Fruit fly (Drosophila melanogaster) Kc167 (cell line): Measurements from ENCODE around the gene bbx.

Experiments used
- Myc ChIP-seq: fragments of >200 bp; optimal IDR thresholded peaks from 2 replicates; lab custom pipeline; 2017; ENCODE audit warnings: missing external identifiers
- Sin3A ChIP-seq: fragments of >200 bp; optimal IDR thresholded peaks from 2 replicates; lab custom pipeline; 2018; ENCODE audit warnings: missing external identifiers
- h ChIP-seq: fragments of >200 bp; optimal IDR thresholded peaks from 3 replicates; lab custom pipeline; 2018; ENCODE audit warnings: missing external identifiers
- insv ChIP-seq: fragments of >200 bp; optimal IDR thresholded peaks from 3 replicates; lab custom pipeline; 2018; ENCODE audit warnings: missing external identifiers
- psq ChIP-seq: fragments of >200 bp; optimal IDR thresholded peaks from 2 replicates; lab custom pipeline; 2017; ENCODE audit warnings: missing external identifiers
- ttk ChIP-seq: sonication (Bioruptor generic); optimal IDR thresholded peaks from 2 replicates; lab custom pipeline; 2017; ENCODE audit warnings: missing external identifiers

Gene bbx

DNA sequence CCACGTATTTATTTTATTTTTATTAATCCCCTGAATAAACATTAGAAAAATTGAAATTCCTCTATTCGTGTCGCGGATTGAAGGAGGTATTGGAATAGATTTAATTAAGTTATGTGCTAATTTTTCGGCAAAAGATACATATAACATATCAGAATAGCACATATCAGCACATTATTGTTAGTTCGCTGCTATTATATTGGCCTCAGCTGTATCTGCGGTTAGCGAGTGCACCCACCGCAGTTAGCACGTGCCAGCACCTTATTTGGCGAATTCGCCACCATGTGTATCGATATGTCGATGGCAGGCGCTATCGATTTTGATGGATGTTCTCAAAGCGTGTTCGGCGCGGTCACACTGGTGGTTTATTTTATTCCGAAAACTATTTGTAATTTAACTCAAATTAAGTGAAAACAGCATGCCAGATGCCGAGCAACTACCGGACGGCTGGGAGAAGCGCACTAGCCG, 17.8 kb upstream of the bbx start, which contains the start of gene dod:
TSS of gene dod (plus strand) at position 323 of the 465 bp plus-strand sequence.
- TF ChIP-seq Sin3A (no peak), psq (lab: Kevin White, UChicago) (no peak), h (lab: Kevin White, UChicago) (no peak), insv (lab: Kevin White, UChicago) (no peak), Myc (lab: Kevin White, UChicago) (no peak), ttk (lab: Kevin White, UChicago) (no peak)

DNA sequence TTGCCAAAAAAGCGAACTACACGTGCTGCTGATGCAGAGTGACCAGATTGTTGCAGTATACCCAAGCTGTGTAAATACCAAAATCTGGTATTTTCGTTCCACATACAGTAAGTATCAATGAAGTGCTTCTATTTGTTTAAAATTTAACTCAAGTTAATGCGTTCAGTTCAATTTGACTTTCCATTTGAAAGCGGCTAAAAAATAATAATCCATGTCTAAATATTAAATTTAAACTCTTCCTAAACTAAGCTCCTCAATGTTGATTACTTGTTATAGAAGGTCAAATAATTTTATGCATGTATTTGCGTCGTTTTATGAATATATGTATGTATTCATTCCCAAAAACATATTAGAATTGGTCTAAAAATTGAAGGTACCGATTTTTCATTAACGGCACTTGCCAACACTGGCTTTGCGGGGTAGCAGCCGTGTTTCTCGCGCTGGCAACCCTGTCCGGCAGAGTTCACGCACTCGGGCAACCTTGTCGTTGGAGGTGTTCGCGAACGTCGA, 13.0 kb upstream of the bbx start, which contains the start of the genes peng and sol:
TSS of gene peng (minus strand) at position 44 of the 510 bp plus-strand sequence.
TSS of gene sol (plus strand) at position 481 of the 510 bp plus-strand sequence.
- no peak for TF ChIP-seq Myc (lab: Kevin White, UChicago)

DNA sequence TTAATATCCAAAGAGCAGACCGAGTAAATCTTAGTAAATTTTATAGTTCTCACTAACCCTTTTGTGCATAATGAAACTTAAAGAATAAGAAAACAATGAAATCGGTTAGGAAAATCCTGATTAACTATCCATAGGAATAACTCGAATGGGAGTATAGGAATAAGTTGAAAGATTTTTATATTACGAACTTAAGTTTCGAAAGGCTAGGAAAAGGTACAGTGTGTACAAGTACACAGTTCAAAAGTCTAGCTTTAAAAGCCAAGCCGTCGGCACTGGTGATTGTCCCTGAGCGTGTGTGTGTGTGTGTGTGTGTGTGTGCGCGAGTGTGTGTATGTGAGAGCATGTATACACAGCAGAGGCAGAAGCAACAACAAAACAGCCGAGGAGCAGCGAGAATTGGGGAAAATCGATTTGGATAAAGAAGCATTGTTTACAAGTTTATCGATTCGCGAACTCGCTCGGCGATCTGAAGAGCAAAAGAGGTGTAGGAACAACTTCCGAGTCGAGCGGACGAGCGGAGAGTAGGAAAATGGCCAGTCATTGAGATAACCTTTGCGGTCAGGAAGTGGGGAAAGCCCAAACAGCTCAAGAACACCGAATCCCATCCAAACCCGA, 11.5 kb upstream of the bbx start:
- TF ChIP-seq Myc (lab: Kevin White, UChicago) = no peak
- no peak for TF ChIP-seq h (lab: Kevin White, UChicago)
- TF ChIP-seq psq (lab: Kevin White, UChicago) = no peak
- TF ChIP-seq ttk (lab: Kevin White, UChicago) = no peak
- TF ChIP-seq insv (lab: Kevin White, UChicago) = no peak
- no peak for TF ChIP-seq Sin3A

DNA sequence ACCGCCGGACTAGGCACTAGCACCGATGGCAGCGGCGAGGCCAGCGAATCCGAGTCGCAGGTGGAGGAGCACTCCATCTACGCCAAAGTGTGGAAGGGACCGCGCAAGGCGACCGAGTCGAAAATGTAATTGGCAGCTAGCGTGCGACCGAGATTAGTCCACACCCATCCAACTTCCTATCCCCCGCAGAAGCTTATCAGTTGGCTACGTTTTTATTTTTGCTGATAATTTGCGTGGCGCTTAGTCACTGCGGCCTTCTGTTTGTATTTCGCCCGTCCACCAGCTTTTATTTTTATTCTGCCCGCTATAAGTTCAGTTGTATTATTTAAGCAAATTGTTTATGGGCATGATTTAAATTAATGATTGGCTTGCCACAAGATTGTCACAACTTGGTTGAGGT, 9.3 kb upstream of the bbx start:
- TF ChIP-seq Sin3A = no peak
- TF ChIP-seq psq (lab: Kevin White, UChicago) = no peak
- no peak for TF ChIP-seq Myc (lab: Kevin White, UChicago)
- no peak for TF ChIP-seq ttk (lab: Kevin White, UChicago)
- no peak for TF ChIP-seq h (lab: Kevin White, UChicago)
- no peak for TF ChIP-seq insv (lab: Kevin White, UChicago)

DNA sequence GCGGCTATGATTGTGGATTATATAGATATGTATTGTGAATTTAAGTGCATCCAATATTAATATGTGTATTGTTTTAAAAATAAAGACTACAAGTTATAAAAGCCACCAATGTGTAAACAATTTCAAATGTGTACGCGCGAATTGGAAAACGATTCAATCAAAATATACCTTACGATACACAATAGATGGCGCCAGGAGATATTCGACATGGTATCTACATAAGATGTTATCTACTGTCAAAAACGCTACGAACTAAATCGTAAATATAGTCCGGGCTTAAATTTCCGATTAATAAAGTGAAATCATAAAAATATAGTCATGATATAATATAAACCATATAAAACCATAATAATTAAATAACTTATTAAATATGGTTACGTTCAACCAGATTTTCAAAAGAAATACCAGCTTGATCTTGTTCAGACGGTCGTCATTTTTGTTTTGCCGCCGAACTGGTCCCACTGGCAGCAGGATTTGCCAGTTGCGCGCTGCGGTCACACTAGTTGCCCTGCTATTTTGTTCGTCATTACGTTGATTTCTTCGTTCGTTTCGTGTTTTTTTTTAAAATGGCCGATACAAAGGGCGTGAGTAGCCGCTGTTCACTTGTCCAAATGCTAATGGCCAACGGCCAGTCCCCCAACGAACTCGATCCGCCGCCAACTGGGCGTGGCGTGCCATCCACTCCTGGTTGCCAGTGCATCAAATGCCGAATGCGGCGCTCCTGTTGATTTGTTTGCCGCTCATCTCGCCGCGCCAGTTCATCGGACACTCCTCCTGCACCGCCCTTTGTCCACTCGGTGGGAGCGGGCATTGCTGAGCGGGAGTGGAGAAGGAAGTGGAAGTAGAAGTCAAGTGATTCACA, 4.8 kb upstream of the bbx start, which contains the start of gene Septin1:
TSS of gene Septin1 (plus strand) at position 477 of the 862 bp plus-strand sequence.
- TF ChIP-seq Sin3A (no peak), ttk (lab: Kevin White, UChicago) (no peak), insv (lab: Kevin White, UChicago) (no peak), psq (lab: Kevin White, UChicago) (no peak), h (lab: Kevin White, UChicago) (no peak), Myc (lab: Kevin White, UChicago) (no peak)

DNA sequence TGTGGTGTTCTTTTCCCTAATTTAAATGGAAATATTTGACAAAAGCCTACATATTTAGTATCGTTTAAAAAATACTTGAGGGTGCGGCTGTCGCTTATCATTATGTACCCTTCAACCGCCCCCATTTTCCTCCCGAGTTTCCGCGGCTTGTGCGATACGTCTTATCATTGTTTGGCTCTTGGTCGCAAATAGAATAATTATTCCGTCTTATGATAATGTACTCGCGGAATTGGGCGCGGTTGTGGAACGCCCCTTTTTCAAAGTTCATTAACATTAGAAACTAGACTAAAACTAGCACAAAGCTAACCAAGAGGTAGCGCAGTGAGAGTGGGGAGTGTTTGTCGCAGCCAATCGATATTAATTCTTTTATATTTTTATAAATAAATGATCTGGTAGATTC, 2.6 kb downstream of the bbx start:
- TF ChIP-seq h (lab: Kevin White, UChicago) (no peak), psq (lab: Kevin White, UChicago) (no peak), insv (lab: Kevin White, UChicago) (no peak), ttk (lab: Kevin White, UChicago) (no peak), Myc (lab: Kevin White, UChicago) (no peak), Sin3A (no peak)

DNA sequence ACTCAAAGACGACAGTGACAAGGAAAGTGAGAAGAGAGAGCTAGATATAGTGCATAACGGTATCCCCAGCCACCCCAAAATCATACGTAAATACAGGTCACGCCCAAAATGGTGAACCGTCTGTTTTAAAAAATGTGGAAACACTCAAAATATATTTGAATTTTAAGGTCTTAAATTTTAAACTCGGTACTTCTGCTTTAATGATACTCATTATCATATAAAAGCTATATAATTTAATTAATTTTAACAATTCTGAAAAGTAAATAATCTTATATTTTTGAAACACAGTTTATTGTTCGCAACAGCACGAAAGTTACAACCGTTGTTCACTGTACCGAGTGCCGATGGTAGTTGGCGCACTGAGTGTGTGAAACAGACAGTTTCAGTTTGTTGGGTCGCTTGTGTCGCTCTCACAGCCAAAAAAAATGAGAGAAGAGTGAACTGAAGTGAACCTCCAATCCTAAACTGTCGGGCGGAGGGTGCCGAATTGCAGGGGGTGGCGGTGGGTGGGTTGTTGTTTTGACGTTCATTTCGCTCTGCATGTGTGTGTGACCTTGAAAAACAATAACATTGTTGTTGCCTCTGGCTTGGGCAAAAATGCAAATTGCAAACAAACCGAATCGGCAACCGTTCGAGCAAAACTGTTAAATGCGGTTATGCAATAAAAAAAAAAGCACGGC, 3.6 kb downstream of the bbx start:
- no peak for TF ChIP-seq ttk (lab: Kevin White, UChicago)
- no peak for TF ChIP-seq Myc (lab: Kevin White, UChicago)
- TF ChIP-seq h (lab: Kevin White, UChicago) = no peak
- TF ChIP-seq psq (lab: Kevin White, UChicago) = no peak
- no peak for TF ChIP-seq insv (lab: Kevin White, UChicago)
- no peak for TF ChIP-seq Sin3A

DNA sequence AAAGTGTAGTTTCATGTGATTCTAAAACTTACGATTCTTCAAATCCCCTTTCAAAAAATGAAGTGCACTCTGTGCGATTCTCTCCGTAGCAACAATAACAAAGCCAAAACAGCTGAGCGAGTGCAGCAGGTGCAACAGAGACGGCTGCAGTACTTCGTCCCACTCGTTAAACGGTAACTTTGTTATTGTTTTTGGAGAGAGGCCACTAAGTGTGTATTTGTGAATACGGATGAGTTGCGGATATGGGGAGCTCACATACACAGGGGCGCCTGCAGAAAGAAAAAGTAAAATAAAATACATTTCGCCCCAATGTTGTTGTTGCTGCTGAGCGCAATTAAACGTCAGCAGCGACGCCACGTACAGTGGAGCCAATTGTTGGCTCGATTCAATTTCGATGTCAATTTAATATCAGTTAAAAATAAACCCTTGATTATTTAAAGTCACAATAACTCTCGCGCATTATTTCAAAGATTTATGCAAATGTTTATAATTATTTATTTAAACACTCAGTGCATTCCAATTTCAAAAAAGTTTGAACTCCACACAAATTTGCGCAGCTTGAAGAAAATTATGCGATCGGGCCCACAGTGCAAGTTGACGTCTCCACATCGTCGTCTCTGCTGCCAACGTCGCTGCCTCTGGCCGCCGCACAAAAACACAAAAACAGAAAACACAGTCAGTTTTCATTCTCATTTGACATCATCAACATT, 4.7 kb downstream of the bbx start:
- TF ChIP-seq psq (lab: Kevin White, UChicago) = no peak
- TF ChIP-seq ttk (lab: Kevin White, UChicago) = no peak
- TF ChIP-seq h (lab: Kevin White, UChicago) = no peak
- TF ChIP-seq insv (lab: Kevin White, UChicago) = no peak
- TF ChIP-seq Sin3A = no peak
- TF ChIP-seq Myc (lab: Kevin White, UChicago) = no peak

DNA sequence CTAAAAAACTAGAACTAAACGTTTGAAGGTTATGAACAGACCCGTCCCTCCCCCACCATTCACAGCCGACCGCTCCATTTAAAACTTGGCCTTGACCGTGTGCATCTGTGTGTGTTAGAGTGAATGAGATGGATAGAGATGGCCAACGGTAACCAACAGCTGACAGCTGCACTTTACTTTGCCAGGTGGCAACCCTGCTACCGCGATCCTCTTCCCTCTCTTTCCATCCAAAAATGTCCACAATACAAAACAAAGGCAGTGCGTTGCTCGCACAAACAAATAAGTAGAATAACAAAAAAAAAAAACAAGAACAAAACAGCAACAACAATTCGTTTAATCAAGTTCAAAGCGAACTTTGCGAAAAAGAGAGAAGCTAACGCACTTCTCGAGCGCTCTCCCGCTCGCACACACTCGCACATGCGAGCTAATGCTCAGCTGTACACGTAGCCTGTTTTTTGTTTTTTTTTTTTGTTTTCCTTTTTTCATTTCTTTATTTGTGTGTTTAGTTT, 5.6 kb downstream of the bbx start:
- TF ChIP-seq psq (lab: Kevin White, UChicago) (no peak), Myc (lab: Kevin White, UChicago) (no peak), Sin3A (no peak), insv (lab: Kevin White, UChicago) (no peak), ttk (lab: Kevin White, UChicago) (no peak), h (lab: Kevin White, UChicago) (no peak)

DNA sequence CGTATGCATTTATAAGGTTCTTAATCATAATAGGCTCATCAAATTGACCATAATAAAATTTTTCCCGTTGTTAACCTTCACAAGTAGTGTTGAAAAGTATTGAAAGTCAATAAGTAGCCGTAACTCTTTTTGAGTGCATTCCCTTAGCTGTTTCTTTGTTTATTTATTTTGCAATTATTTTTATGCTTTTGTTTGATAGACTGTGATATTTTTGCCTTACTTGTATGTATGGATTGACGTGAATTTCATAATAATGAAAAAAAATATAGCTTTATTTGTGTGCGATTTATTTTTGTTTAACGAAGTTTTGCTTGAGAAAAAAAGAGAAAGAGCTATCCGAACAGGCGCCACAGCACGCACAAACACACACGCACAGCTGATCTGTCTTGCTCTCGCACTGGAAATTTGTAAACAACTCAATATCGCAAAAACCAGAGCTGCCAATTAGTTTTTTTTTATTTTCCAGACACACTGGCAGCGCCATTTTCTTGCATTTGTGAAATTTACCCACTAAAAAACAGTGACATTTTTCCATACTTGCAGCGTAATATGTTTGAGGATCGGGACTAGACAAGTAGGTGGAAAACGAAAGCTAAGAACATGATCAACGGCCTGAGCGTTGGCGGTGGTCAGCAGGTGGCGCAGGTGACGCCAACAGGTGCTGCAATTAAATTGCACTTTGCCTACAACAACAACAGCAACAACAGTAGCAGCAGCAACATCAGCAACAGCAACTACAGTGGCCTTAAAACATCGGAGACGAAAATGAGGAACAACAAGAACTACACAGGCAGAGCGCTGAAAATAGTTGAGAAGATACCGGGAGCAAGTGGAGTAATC, 6.5 kb downstream of the bbx start:
- TF ChIP-seq Sin3A (no peak), Myc (lab: Kevin White, UChicago) (no peak), psq (lab: Kevin White, UChicago) (no peak), h (lab: Kevin White, UChicago) (no peak), ttk (lab: Kevin White, UChicago) (no peak), insv (lab: Kevin White, UChicago) (no peak)
